Worm (Caenorhabditis elegans): Measurements from ENCODE around the gene scl-6.

DNA sequence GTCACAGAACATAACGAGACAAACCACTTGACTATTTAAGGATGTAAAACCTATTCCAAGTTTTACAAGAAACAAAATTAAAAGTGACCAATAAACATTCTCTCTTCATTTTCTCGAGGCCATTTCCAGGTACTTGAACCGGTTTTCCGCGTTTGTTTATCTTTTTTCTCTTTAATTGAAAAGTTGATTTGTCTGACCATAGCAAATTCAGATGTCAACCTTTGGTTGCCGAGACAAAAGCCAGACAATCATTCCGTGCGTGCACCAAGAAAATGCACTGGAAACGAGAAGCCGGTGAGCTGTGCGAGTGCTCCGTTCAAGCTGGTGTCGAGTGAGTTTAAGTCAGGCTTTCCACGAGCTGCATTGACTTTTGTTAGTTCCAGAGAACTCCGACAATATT, 13.6 kb downstream of the scl-6 start:
- no peak for TF ChIP-seq ZK546.5 (tag; optimal IDR thresholded peaks at IDR 0.05)
- TF ChIP-seq alr-1 (tag; optimal IDR thresholded peaks at IDR 0.05), result no peak
- no peak for TF ChIP-seq nhr-77 (tag; optimal IDR thresholded peaks at IDR 0.05)
- no peak for TF ChIP-seq ama-1 (optimal IDR thresholded peaks at IDR 0.05)
- no peak for TF ChIP-seq mdl-1 (tag; optimal IDR thresholded peaks at IDR 0.05)
